Fruit fly (Drosophila melanogaster) whole organism, embryonic: ENCODE measurements around the gene Nulp1.

Source experiments
- CG11085 ChIP-seq: fragments of 200-800 bp; sonication (Bioruptor generic); IDR thresholded peaks from 2 replicates; pipeline ENCODE4 v1.3.6; 2022; ENCODE audit warnings: missing biosample characterization, missing genetic modification characterization
- CG11456 ChIP-seq: fragments of 200-800 bp; sonication (Bioruptor generic); IDR thresholded peaks from 3 replicates; pipeline ENCODE4 v1.3.6; 2022; ENCODE audit warnings: missing biosample characterization, missing genetic modification characterization
- CG12659 ChIP-seq: fragments of 200-800 bp; sonication (Bioruptor generic); optimal IDR thresholded peaks from 3 replicates; lab custom pipeline; 2017; ENCODE audit warnings: mild to moderate bottlenecking, missing biosample characterization, missing genetic modification reagents, missing genetic modification characterization
- CG15269 ChIP-seq: fragments of 200-800 bp; sonication (Bioruptor generic); optimal IDR thresholded peaks from 2 replicates; lab custom pipeline; 2018; ENCODE audit warnings: missing biosample characterization, mild to moderate bottlenecking, missing genetic modification characterization, moderate library complexity
- CG15514 ChIP-seq: fragments of 200-800 bp; sonication (Bioruptor generic); optimal IDR thresholded peaks from 3 replicates; lab custom pipeline; 2017; ENCODE audit warnings: missing biosample characterization, missing genetic modification characterization, mild to moderate bottlenecking, moderate library complexity, missing genetic modification reagents
- CG17385 ChIP-seq: fragments of 200-800 bp; sonication (Bioruptor generic); optimal IDR thresholded peaks from 3 replicates; lab custom pipeline; 2018; ENCODE audit warnings: missing biosample characterization, mild to moderate bottlenecking, missing genetic modification characterization
- CG17802 ChIP-seq: fragments of 200-800 bp; sonication (Bioruptor generic); optimal IDR thresholded peaks from 2 replicates; lab custom pipeline; 2018; ENCODE audit warnings: missing biosample characterization, mild to moderate bottlenecking, missing genetic modification characterization, moderate library complexity
- CG17829 ChIP-seq: fragments of 200-800 bp; optimal IDR thresholded peaks from 2 replicates; lab custom pipeline; 2019; ENCODE audit warnings: missing biosample characterization, mild to moderate bottlenecking, missing genetic modification characterization, moderate library complexity
- CG18764 ChIP-seq: fragments of 200-800 bp; sonication (Bioruptor generic); optimal IDR thresholded peaks from 3 replicates; lab custom pipeline; 2016; ENCODE audit warnings: missing biosample characterization, missing genetic modification characterization
- CG2199 ChIP-seq: fragments of 200-800 bp; sonication (Bioruptor generic); IDR thresholded peaks from 3 replicates; pipeline ENCODE4 v1.3.6; 2022; ENCODE audit warnings: missing biosample characterization, missing genetic modification characterization
- CG31365 ChIP-seq: fragments of 200-800 bp; sonication (Bioruptor generic); optimal IDR thresholded peaks from 2 replicates; lab custom pipeline; 2018; ENCODE audit warnings: missing biosample characterization, mild to moderate bottlenecking, missing genetic modification characterization
- CG3163 ChIP-seq: fragments of 200-800 bp; sonication (Bioruptor generic); optimal IDR thresholded peaks from 3 replicates; lab custom pipeline; 2016; ENCODE audit warnings: missing biosample characterization, missing genetic modification characterization
- CG3281 ChIP-seq: fragments of 200-800 bp; sonication (Bioruptor generic); optimal IDR thresholded peaks from 3 replicates; lab custom pipeline; 2017; ENCODE audit warnings: missing biosample characterization, mild to moderate bottlenecking, missing genetic modification characterization
- CG3726 ChIP-seq: fragments of 200-800 bp; sonication (Bioruptor generic); IDR thresholded peaks from 3 replicates; pipeline ENCODE4, ENCODE4 v1.3.6; 2022; ENCODE audit warnings: missing biosample characterization, missing genetic modification characterization
- CG43689 ChIP-seq: fragments of 200-800 bp; sonication (Bioruptor generic); IDR thresholded peaks from 2 replicates; pipeline ENCODE4 v1.3.6; 2022; ENCODE audit warnings: missing biosample characterization, missing genetic modification characterization
- CG6813 ChIP-seq: fragments of 200-800 bp; sonication (Bioruptor generic); optimal IDR thresholded peaks from 2 replicates; lab custom pipeline; 2017; ENCODE audit warnings: missing biosample characterization, missing genetic modification characterization, mild to moderate bottlenecking, moderate library complexity, missing genetic modification reagents
- CG7372 ChIP-seq: fragments of 200-800 bp; sonication (Bioruptor generic); IDR thresholded peaks from 2 replicates; pipeline ENCODE4 v1.3.6; 2022; ENCODE audit warnings: missing biosample characterization, missing genetic modification characterization
- CrebB ChIP-seq: fragments of 200-800 bp; sonication (Bioruptor generic); optimal IDR thresholded peaks from 3 replicates; lab custom pipeline; 2018; ENCODE audit warnings: missing biosample characterization, mild to moderate bottlenecking, missing genetic modification characterization
- D19B ChIP-seq: fragments of 200-800 bp; sonication (Bioruptor generic); optimal IDR thresholded peaks from 2 replicates; lab custom pipeline; 2017; ENCODE audit warnings: missing biosample characterization, mild to moderate bottlenecking, missing genetic modification characterization
- Dip2 ChIP-seq: fragments of 200-800 bp; sonication (Bioruptor generic); IDR thresholded peaks from 2 replicates; pipeline ENCODE4 v1.3.6; 2022; ENCODE audit warnings: missing biosample characterization, missing genetic modification characterization
- E2f2 ChIP-seq: fragments of 200-800 bp; sonication (Bioruptor generic); IDR thresholded peaks from 2 replicates; pipeline ENCODE4 v1.3.6; 2022; ENCODE audit warnings: missing biosample characterization, missing genetic modification characterization
- Ets65A ChIP-seq: fragments of 200-800 bp; sonication (Bioruptor generic); peaks from one replicate; lab custom pipeline; 2016; ENCODE audit warnings: missing biosample characterization, missing genetic modification characterization
- Hr51 ChIP-seq, 2 experiments: fragments of 200-800 bp; sonication (Bioruptor generic); optimal IDR thresholded peaks; 2 replicates in 1 of 2; 3 replicates in 1 of 2; lab custom pipeline; 2016 to 2018; ENCODE audit warnings: missing biosample characterization in 2 of 2, missing genetic modification characterization in 2 of 2, mild to moderate bottlenecking in 1 of 2, moderate library complexity in 1 of 2
- Hsf ChIP-seq: fragments of 200-800 bp; sonication (Bioruptor generic); optimal IDR thresholded peaks from 3 replicates; lab custom pipeline; 2016; ENCODE audit warnings: missing biosample characterization, missing genetic modification characterization
- MBD-R2 ChIP-seq: fragments of 200-800 bp; sonication (Bioruptor generic); IDR thresholded peaks from 2 replicates; pipeline ENCODE4 v1.3.6; 2022; ENCODE audit warnings: missing biosample characterization, missing genetic modification characterization
- NC2β ChIP-seq: fragments of 200-800 bp; sonication (Bioruptor generic); optimal IDR thresholded peaks from 2 replicates; lab custom pipeline; 2016; ENCODE audit warnings: missing biosample characterization, missing genetic modification characterization
- Oli ChIP-seq: fragments of 200-800 bp; sonication (Bioruptor generic); optimal IDR thresholded peaks from 2 replicates; lab custom pipeline; 2018; ENCODE audit warnings: missing biosample characterization, mild to moderate bottlenecking, missing genetic modification characterization, moderate library complexity
- Opbp ChIP-seq: fragments of 200-800 bp; sonication (Bioruptor generic); IDR thresholded peaks from 3 replicates; pipeline ENCODE4 v1.3.6; 2022; ENCODE audit warnings: missing biosample characterization, missing genetic modification characterization; ENCODE audit not compliant: partially characterized antibody
- Rfx ChIP-seq: fragments of 200-800 bp; sonication (Bioruptor generic); IDR thresholded peaks from 2 replicates; pipeline ENCODE4 v1.3.6; 2022; ENCODE audit warnings: missing biosample characterization, missing genetic modification characterization
- Scr ChIP-seq: fragments of 200-800 bp; sonication (Bioruptor generic); IDR thresholded peaks from 2 replicates; pipeline ENCODE4 v1.3.6; 2022; ENCODE audit warnings: missing biosample characterization, missing genetic modification characterization; ENCODE audit not compliant: partially characterized antibody
- Side ChIP-seq: fragments of 200-800 bp; sonication (Bioruptor generic); optimal IDR thresholded peaks from 2 replicates; lab custom pipeline; 2016; ENCODE audit warnings: missing biosample characterization, missing genetic modification characterization
- Sry-δ ChIP-seq: fragments of 200-800 bp; sonication (Bioruptor generic); optimal IDR thresholded peaks from 2 replicates; lab custom pipeline; 2016; ENCODE audit warnings: missing biosample characterization, missing genetic modification characterization
- Xrp1 ChIP-seq: fragments of 200-800 bp; sonication (Bioruptor generic); IDR thresholded peaks from 2 replicates; pipeline ENCODE4 v1.3.6; 2022; ENCODE audit warnings: missing biosample characterization, missing genetic modification characterization
- abd-A ChIP-seq: fragments of 200-800 bp; sonication (Bioruptor generic); optimal IDR thresholded peaks from 3 replicates; lab custom pipeline; 2019; ENCODE audit warnings: missing biosample characterization, mild to moderate bottlenecking, missing genetic modification characterization, moderate library complexity
- ase ChIP-seq: fragments of 200-800 bp; sonication (Bioruptor generic); IDR thresholded peaks from 3 replicates; pipeline ENCODE4 v1.3.6; 2022; ENCODE audit warnings: missing biosample characterization, missing genetic modification characterization
- br ChIP-seq: fragments of >200 bp; optimal IDR thresholded peaks from 2 replicates; lab custom pipeline; 2017
- chinmo ChIP-seq: fragments of 200-800 bp; sonication (Bioruptor generic); IDR thresholded peaks from 4 replicates; pipeline ENCODE4 v1.3.6; 2022; ENCODE audit warnings: missing biosample characterization, missing genetic modification characterization; ENCODE audit not compliant: partially characterized antibody
- crc ChIP-seq: fragments of 200-800 bp; sonication (Bioruptor generic); optimal IDR thresholded peaks from 2 replicates; lab custom pipeline; 2016; ENCODE audit warnings: missing biosample characterization, missing genetic modification characterization
- cwo ChIP-seq: fragments of 200-800 bp; sonication (Bioruptor generic); optimal IDR thresholded peaks from 3 replicates; lab custom pipeline; 2017; ENCODE audit warnings: missing biosample characterization, missing genetic modification characterization, mild to moderate bottlenecking, moderate library complexity, missing genetic modification reagents
- danr ChIP-seq: fragments of 200-800 bp; sonication (Bioruptor generic); IDR thresholded peaks from 2 replicates; pipeline ENCODE4 v1.3.6; 2022; ENCODE audit warnings: missing biosample characterization, missing genetic modification characterization
- dysf ChIP-seq: fragments of 200-800 bp; sonication (Bioruptor generic); IDR thresholded peaks from 3 replicates; pipeline ENCODE4 v1.3.6; 2022; ENCODE audit warnings: missing biosample characterization, missing genetic modification characterization
- emc ChIP-seq: fragments of 200-800 bp; sonication (Bioruptor generic); optimal IDR thresholded peaks from 2 replicates; lab custom pipeline; 2016; ENCODE audit warnings: missing biosample characterization, missing genetic modification characterization
- ems ChIP-seq: fragments of 200-800 bp; sonication (Bioruptor generic); optimal IDR thresholded peaks from 3 replicates; lab custom pipeline; 2016; ENCODE audit warnings: missing biosample characterization, missing genetic modification characterization
- esg ChIP-seq: fragments of 200-800 bp; sonication (Bioruptor generic); conservative IDR thresholded peaks from 2 replicates; pipeline ENCODE4 v1.3.6; 2022; ENCODE audit warnings: missing biosample characterization, missing genetic modification characterization
- fd64A ChIP-seq: fragments of 200-800 bp; sonication (Bioruptor generic); optimal IDR thresholded peaks from 3 replicates; lab custom pipeline; 2018; ENCODE audit warnings: missing biosample characterization, mild to moderate bottlenecking, missing genetic modification characterization
- odd ChIP-seq: fragments of 200-800 bp; sonication (Bioruptor generic); optimal IDR thresholded peaks from 2 replicates; lab custom pipeline; 2017; ENCODE audit warnings: missing biosample characterization, mild to moderate bottlenecking, missing genetic modification characterization
- pnt ChIP-seq: fragments of 200-800 bp; sonication (Bioruptor generic); optimal IDR thresholded peaks from 3 replicates; lab custom pipeline; 2016; ENCODE audit warnings: missing biosample characterization, missing genetic modification characterization
- sim ChIP-seq: fragments of 200-800 bp; sonication (Bioruptor generic); IDR thresholded peaks from 2 replicates; pipeline ENCODE4 v1.3.6; 2022; ENCODE audit warnings: missing biosample characterization, missing genetic modification characterization
- sisA ChIP-seq: fragments of 200-800 bp; sonication (Bioruptor generic); IDR thresholded peaks from 2 replicates; pipeline ENCODE4 v1.3.6; 2022; ENCODE audit warnings: missing biosample characterization, missing genetic modification characterization
- sug ChIP-seq: fragments of 200-800 bp; optimal IDR thresholded peaks from 2 replicates; lab custom pipeline; 2019; ENCODE audit warnings: missing biosample characterization, mild to moderate bottlenecking, missing genetic modification characterization, moderate library complexity
- trem ChIP-seq: fragments of 200-800 bp; optimal IDR thresholded peaks from 3 replicates; lab custom pipeline; 2019; ENCODE audit warnings: missing biosample characterization, mild to moderate bottlenecking, missing genetic modification characterization, moderate library complexity
- vvl ChIP-seq: fragments of 200-800 bp; sonication (Bioruptor generic); IDR thresholded peaks from 2 replicates; pipeline ENCODE4 v1.3.6; 2022; ENCODE audit warnings: missing biosample characterization, missing genetic modification characterization

The Nulp1 gene

dm6 chr3L:8073872-8074271 is 36.3 kb upstream of the Nulp1 start (continued):
- TF ChIP-seq CG3281 (GFP tag; lab: Kevin White, UChicago) (no peak), Ets65A (GFP tag; lab: Kevin White, UChicago) (no peak), emc (GFP tag; lab: Kevin White, UChicago) (no peak), crc (no peak), Xrp1 (GFP tag; lab: Robert Waterston, UW) (0 out of 2 replicates have a peak, but pooled peaks have one; percentile 12), Sry-δ (GFP tag; lab: Kevin White, UChicago) (no peak), E2f2 (peak; percentile 18; the same call in 1 of the 2 replicates), chinmo (GFP tag; lab: Robert Waterston, UW) (0 out of 4 replicates have a peak, but pooled peaks have one; percentile 26), vvl (peak; percentile 49; the same call in 1 of the 2 replicates), CG7372 (no peak), CG11456 (GFP tag; lab: Robert Waterston, UW) (no peak), esg (no peak), Rfx (GFP tag; lab: Robert Waterston, UW) (peak; percentile 44; the same call in 1 of the 2 replicates), br (lab: Kevin White, UChicago) (no peak), CG17802 (tag; lab: Kevin White, UChicago) (no peak), odd (GFP tag; lab: Kevin White, UChicago) (no peak), dysf (GFP tag; lab: Robert Waterston, UW) (0 out of 3 replicates have a peak, but pooled peaks have one; percentile 18), trem (tag; lab: Kevin White, UChicago) (no peak), CG3726 (GFP tag; lab: Robert Waterston, UW) (no peak), CG18764 (GFP tag; lab: Kevin White, UChicago) (no peak), CG11085 (GFP tag; lab: Robert Waterston, UW) (no peak), Dip2 (no peak), pnt (GFP tag; lab: Kevin White, UChicago) (no peak), MBD-R2 (no peak), CG15269 (tag; lab: Kevin White, UChicago) (no peak), Hr51 (GFP tag; optimal IDR thresholded peaks at IDR 0.05; lab: Kevin White, UChicago) (no peak), CG3163 (GFP tag; lab: Kevin White, UChicago) (peak; percentile 50), fd64A (no peak), CG31365 (no peak), CG17829 (tag; lab: Kevin White, UChicago) (no peak), Side (GFP tag; lab: Kevin White, UChicago) (no peak), abd-A (no peak), CG2199 (GFP tag; lab: Robert Waterston, UW) (no peak), cwo (GFP tag; lab: Kevin White, UChicago) (peak; percentile 3), CG15514 (GFP tag; lab: Kevin White, UChicago) (peak; percentile 22), ems (no peak), CrebB (tag; lab: Kevin White, UChicago) (no peak), CG12659 (no peak), CG6813 (GFP tag; lab: Kevin White, UChicago) (no peak), CG17385 (no peak), danr (GFP tag; lab: Robert Waterston, UW) (no peak), CG43689 (GFP tag; lab: Robert Waterston, UW) (no peak), Scr (GFP tag; lab: Robert Waterston, UW) (no peak), ase (GFP tag; lab: Robert Waterston, UW) (no peak), Hsf (GFP tag; lab: Kevin White, UChicago) (no peak), NC2β (GFP tag; lab: Kevin White, UChicago) (no peak), sug (tag; lab: Kevin White, UChicago) (no peak), D19B (GFP tag; lab: Kevin White, UChicago) (peak; percentile 41), Opbp (GFP tag; lab: Robert Waterston, UW) (no peak), sisA (no peak), Oli (tag; lab: Kevin White, UChicago) (no peak), sim (GFP tag; lab: Robert Waterston, UW) (no peak)
